Worm (Caenorhabditis elegans): ENCODE data around the gene tag-65.

Gene tag-65

ce11 chrV:13653713-13654393 is 24.5 kb downstream of the tag-65 start, which contains the start of gene lpin-1:
Gene lpin-1 (minus strand): TSS chrV:13654129.
- no peak for TF ChIP-seq ztf-23 (GFP tag; IDR thresholded peaks at IDR 0.05)
- TF ChIP-seq cog-1 (tag; optimal IDR thresholded peaks at IDR 0.05): no peak
- no peak for TF ChIP-seq klf-2 (GFP tag; conservative IDR thresholded peaks at IDR 0.05)
- TF ChIP-seq tab-1 (GFP tag; IDR thresholded peaks at IDR 0.05): no peak
- TF ChIP-seq med-1 (GFP tag; optimal IDR thresholded peaks at IDR 0.05; ENCODE audit: insufficient read depth): no peak
- TF ChIP-seq flt-1 (GFP tag; IDR thresholded peaks at IDR 0.05): no peak
- TF ChIP-seq ref-1 (GFP tag; conservative IDR thresholded peaks at IDR 0.05): no peak
- TF ChIP-seq T22C8.4 (GFP tag; IDR thresholded peaks at IDR 0.05): no peak
- TF ChIP-seq ztf-29 (GFP tag; IDR thresholded peaks at IDR 0.05): no peak

- TF ChIP-seq klf-2 (GFP tag; conservative IDR thresholded peaks at IDR 0.05) (no peak), tab-1 (GFP tag; IDR thresholded peaks at IDR 0.05) (no peak)
Measured at ce11 chrV:13652322-13652721, 26.1 kb downstream of the tag-65 start.

ce11 chrV:13650800-13651199 is 27.6 kb downstream of the tag-65 start:
- TF ChIP-seq med-1 (GFP tag; optimal IDR thresholded peaks at IDR 0.05; ENCODE audit: insufficient read depth) (no peak), ref-1 (GFP tag; conservative IDR thresholded peaks at IDR 0.05) (no peak), tab-1 (GFP tag; IDR thresholded peaks at IDR 0.05) (no peak), ztf-29 (GFP tag; IDR thresholded peaks at IDR 0.05) (no peak), T22C8.4 (GFP tag; IDR thresholded peaks at IDR 0.05) (no peak), flt-1 (GFP tag; IDR thresholded peaks at IDR 0.05) (no peak), cog-1 (tag; optimal IDR thresholded peaks at IDR 0.05) (no peak), ztf-23 (GFP tag; IDR thresholded peaks at IDR 0.05) (no peak), klf-2 (GFP tag; conservative IDR thresholded peaks at IDR 0.05) (no peak)

- no peak for TF ChIP-seq med-1 (GFP tag; optimal IDR thresholded peaks at IDR 0.05; ENCODE audit: insufficient read depth)
- no peak for TF ChIP-seq cog-1 (tag; optimal IDR thresholded peaks at IDR 0.05)
- TF ChIP-seq flt-1 (GFP tag; IDR thresholded peaks at IDR 0.05): no peak
- no peak for TF ChIP-seq ztf-29 (GFP tag; IDR thresholded peaks at IDR 0.05)
- no peak for TF ChIP-seq tab-1 (GFP tag; IDR thresholded peaks at IDR 0.05)
- no peak for TF ChIP-seq ref-1 (GFP tag; conservative IDR thresholded peaks at IDR 0.05)
- TF ChIP-seq klf-2 (GFP tag; conservative IDR thresholded peaks at IDR 0.05): no peak
- no peak for TF ChIP-seq T22C8.4 (GFP tag; IDR thresholded peaks at IDR 0.05)
- TF ChIP-seq ztf-23 (GFP tag; IDR thresholded peaks at IDR 0.05): no peak
Measured at ce11 chrV:13649730-13650349, 28.5 kb downstream of the tag-65 start, which contains the start of gene H37A05.4. Gene H37A05.4 (minus strand): TSS chrV:13649780.

ce11 chrV:13647617-13648016 is 30.8 kb downstream of the tag-65 start:
- TF ChIP-seq ref-1 (GFP tag; conservative IDR thresholded peaks at IDR 0.05): no peak
- no peak for TF ChIP-seq tab-1 (GFP tag; IDR thresholded peaks at IDR 0.05)
- no peak for TF ChIP-seq med-1 (GFP tag; optimal IDR thresholded peaks at IDR 0.05; ENCODE audit: insufficient read depth)
- no peak for TF ChIP-seq cog-1 (tag; optimal IDR thresholded peaks at IDR 0.05)
- TF ChIP-seq ztf-23 (GFP tag; IDR thresholded peaks at IDR 0.05): no peak
- no peak for TF ChIP-seq ztf-29 (GFP tag; IDR thresholded peaks at IDR 0.05)
- TF ChIP-seq flt-1 (GFP tag; IDR thresholded peaks at IDR 0.05): no peak
- no peak for TF ChIP-seq T22C8.4 (GFP tag; IDR thresholded peaks at IDR 0.05)
- TF ChIP-seq klf-2 (GFP tag; conservative IDR thresholded peaks at IDR 0.05): no peak

ce11 chrV:13647185-13647584 is 31.2 kb downstream of the tag-65 start:
- TF ChIP-seq cog-1 (tag; optimal IDR thresholded peaks at IDR 0.05): no peak
- no peak for TF ChIP-seq ztf-23 (GFP tag; IDR thresholded peaks at IDR 0.05)
- TF ChIP-seq ztf-29 (GFP tag; IDR thresholded peaks at IDR 0.05): no peak
- TF ChIP-seq T22C8.4 (GFP tag; IDR thresholded peaks at IDR 0.05): no peak
- no peak for TF ChIP-seq klf-2 (GFP tag; conservative IDR thresholded peaks at IDR 0.05)
- TF ChIP-seq med-1 (GFP tag; optimal IDR thresholded peaks at IDR 0.05; ENCODE audit: insufficient read depth): no peak
- no peak for TF ChIP-seq tab-1 (GFP tag; IDR thresholded peaks at IDR 0.05)

- peak; percentile 70 for TF ChIP-seq klf-2 (GFP tag; conservative IDR thresholded peaks at IDR 0.05)
- TF ChIP-seq tab-1 (GFP tag; IDR thresholded peaks at IDR 0.05): peak; percentile 68; the same call in 1 of the 2 replicates
- peak; percentile 31 for TF ChIP-seq flt-1 (GFP tag; IDR thresholded peaks at IDR 0.05)
- TF ChIP-seq ztf-29 (GFP tag; IDR thresholded peaks at IDR 0.05): peak; percentile 47; the same call in 1 of the 2 replicates
- no peak for TF ChIP-seq med-1 (GFP tag; optimal IDR thresholded peaks at IDR 0.05; ENCODE audit: insufficient read depth)
- no peak for TF ChIP-seq T22C8.4 (GFP tag; IDR thresholded peaks at IDR 0.05)
- no peak; the same call in 1 of the 2 replicates for TF ChIP-seq ref-1 (GFP tag; conservative IDR thresholded peaks at IDR 0.05)
- no peak for TF ChIP-seq cog-1 (tag; optimal IDR thresholded peaks at IDR 0.05)
- TF ChIP-seq ztf-23 (GFP tag; IDR thresholded peaks at IDR 0.05): peak; percentile 51; the same call in 1 of the 2 replicates
Measured at ce11 chrV:13645848-13646578, 32.4 kb downstream of the tag-65 start.

ce11 chrV:13638040-13638439 is 40.3 kb downstream of the tag-65 start:
- TF ChIP-seq klf-2 (GFP tag; conservative IDR thresholded peaks at IDR 0.05): no peak
- TF ChIP-seq tab-1 (GFP tag; IDR thresholded peaks at IDR 0.05): no peak
- TF ChIP-seq ref-1 (GFP tag; conservative IDR thresholded peaks at IDR 0.05): no peak
- no peak for TF ChIP-seq T22C8.4 (GFP tag; IDR thresholded peaks at IDR 0.05)
- TF ChIP-seq ztf-23 (GFP tag; IDR thresholded peaks at IDR 0.05): no peak
- TF ChIP-seq med-1 (GFP tag; optimal IDR thresholded peaks at IDR 0.05; ENCODE audit: insufficient read depth): no peak
- TF ChIP-seq cog-1 (tag; optimal IDR thresholded peaks at IDR 0.05): no peak
- no peak for TF ChIP-seq ztf-29 (GFP tag; IDR thresholded peaks at IDR 0.05)
- no peak for TF ChIP-seq flt-1 (GFP tag; IDR thresholded peaks at IDR 0.05)

ce11 chrV:13636411-13636810 is 42.0 kb downstream of the tag-65 start:
- no peak for TF ChIP-seq T22C8.4 (GFP tag; IDR thresholded peaks at IDR 0.05)
- no peak for TF ChIP-seq cog-1 (tag; optimal IDR thresholded peaks at IDR 0.05)
- TF ChIP-seq flt-1 (GFP tag; IDR thresholded peaks at IDR 0.05): no peak
- TF ChIP-seq ztf-23 (GFP tag; IDR thresholded peaks at IDR 0.05): no peak
- TF ChIP-seq klf-2 (GFP tag; conservative IDR thresholded peaks at IDR 0.05): no peak
